Worm (Caenorhabditis elegans) whole organism, L1 larva: ENCODE measurements around the gene C14B9.8.
A peak's percentile ranks its signal among the peaks of the same experiment; 100 is the strongest.

Experiments used
- C04F5.9 ChIP-seq: sonication (generic microtip); optimal IDR thresholded peaks from 2 replicates; lab custom pipeline; 2016; ENCODE audit warnings: missing genetic modification characterization, missing compliant biosample characterization
- F16B12.6 ChIP-seq: fragments of 150-350 bp; optimal IDR thresholded peaks from 2 replicates; lab custom pipeline; 2014; ENCODE audit warnings: missing biosample characterization, missing genetic modification characterization
- ama-1 ChIP-seq: fragments of 150-350 bp; optimal IDR thresholded peaks from 2 replicates; lab custom pipeline; 2014
- blmp-1 ChIP-seq: fragments of 150-350 bp; optimal IDR thresholded peaks from 2 replicates; lab custom pipeline; 2014; ENCODE audit warnings: missing biosample characterization, missing genetic modification characterization
- ceh-63 ChIP-seq: fragments of 200-800 bp; sonication (Bioruptor generic); optimal IDR thresholded peaks from 2 replicates; lab custom pipeline; 2018; ENCODE audit warnings: mild to moderate bottlenecking, missing genetic modification characterization, missing compliant biosample characterization
- ceh-8 ChIP-seq: fragments of 200-800 bp; sonication (Bioruptor generic); optimal IDR thresholded peaks from 2 replicates; lab custom pipeline; 2018; ENCODE audit warnings: mild to moderate bottlenecking, missing genetic modification characterization, moderate library complexity, missing compliant biosample characterization
- ceh-82 ChIP-seq, 3 experiments: fragments of 150-350 bp in 1 of 3; sonication (generic microtip) in 2 of 3; optimal IDR thresholded peaks; 2 replicates each; lab custom pipeline; 2014 to 2017; ENCODE audit warnings: missing biosample characterization in 3 of 3, missing genetic modification characterization in 3 of 3
- dpl-1 ChIP-seq, 3 experiments: fragments of 150-350 bp in 2 of 3; sonication (generic microtip) in 1 of 3; optimal IDR thresholded peaks; 2 replicates each; lab custom pipeline; 2014 to 2017; ENCODE audit warnings: missing biosample characterization in 3 of 3, missing genetic modification characterization in 3 of 3, missing genetic modification reagents in 3 of 3
- efl-1 ChIP-seq, 4 experiments: fragments of 150-350 bp; optimal IDR thresholded peaks in 3 of 4; peaks in 1 of 4; 1 replicate in 1 of 4; 2 replicates in 3 of 4; lab custom pipeline; 2014; ENCODE audit warnings: missing biosample characterization in 2 of 4, missing genetic modification characterization in 2 of 4, missing genetic modification reagents in 2 of 4
- efl-3 ChIP-seq: fragments of 200-800 bp; sonication (Bioruptor generic); optimal IDR thresholded peaks from 2 replicates; lab custom pipeline; 2018; ENCODE audit warnings: mild to moderate bottlenecking, missing genetic modification characterization, missing compliant biosample characterization
- egl-27 ChIP-seq, 2 experiments: fragments of 150-350 bp in 1 of 2; sonication (generic microtip); optimal IDR thresholded peaks; 3 replicates each; lab custom pipeline; 2017 to 2018; ENCODE audit warnings: missing biosample characterization in 2 of 2, missing genetic modification characterization in 2 of 2, missing genetic modification reagents in 2 of 2
- elt-2 ChIP-seq: sonication (generic microtip); optimal IDR thresholded peaks from 2 replicates; lab custom pipeline; 2016; ENCODE audit warnings: missing genetic modification characterization, mild to moderate bottlenecking, inconsistent platforms, missing compliant biosample characterization, missing genetic modification reagents
- ets-5 ChIP-seq: fragments of 200-800 bp; sonication (Bioruptor generic); IDR thresholded peaks from 2 replicates; pipeline ENCODE4 v1.3.6; 2022; ENCODE audit warnings: missing genetic modification characterization, missing compliant biosample characterization
- fkh-4 ChIP-seq: sonication (generic microtip); optimal IDR thresholded peaks from 2 replicates; lab custom pipeline; 2016; ENCODE audit warnings: missing compliant biosample characterization, missing genetic modification characterization, borderline replicate concordance
- fos-1 ChIP-seq: fragments of 150-350 bp; optimal IDR thresholded peaks from 2 replicates; lab custom pipeline; 2014; ENCODE audit warnings: missing biosample characterization, missing genetic modification characterization
- grh-1 ChIP-seq: fragments of 200-800 bp; sonication (Bioruptor generic); IDR thresholded peaks from 2 replicates; pipeline ENCODE4 v1.3.6; 2022; ENCODE audit warnings: missing genetic modification reagents, missing genetic modification characterization, missing compliant biosample characterization
- hlh-4 ChIP-seq: sonication (generic microtip); optimal IDR thresholded peaks from 2 replicates; lab custom pipeline; 2016; ENCODE audit warnings: mild to moderate bottlenecking, missing genetic modification characterization, missing compliant biosample characterization
- hpl-2 ChIP-seq: fragments of 150-350 bp; optimal IDR thresholded peaks from 2 replicates; lab custom pipeline; 2014; ENCODE audit warnings: missing biosample characterization, missing genetic modification reagents, missing genetic modification characterization
- irx-1 ChIP-seq: sonication (generic microtip); optimal IDR thresholded peaks from 2 replicates; lab custom pipeline; 2016; ENCODE audit warnings: missing genetic modification characterization, missing compliant biosample characterization
- isw-1 ChIP-seq: fragments of 200-800 bp; sonication (Bioruptor generic); IDR thresholded peaks from 2 replicates; pipeline ENCODE4 v1.3.6; 2022; ENCODE audit warnings: missing genetic modification characterization, missing compliant biosample characterization
- jun-1 ChIP-seq: fragments of 150-350 bp; optimal IDR thresholded peaks from 2 replicates; lab custom pipeline; 2014; ENCODE audit warnings: missing biosample characterization, missing genetic modification reagents, missing genetic modification characterization
- lin-35 ChIP-seq, 2 experiments: fragments of 150-350 bp; optimal IDR thresholded peaks; 2 replicates each; lab custom pipeline; 2014; ENCODE audit warnings: missing biosample characterization in 2 of 2, missing genetic modification characterization in 2 of 2, missing genetic modification reagents in 2 of 2
- lir-3 ChIP-seq: sonication (generic microtip); optimal IDR thresholded peaks from 2 replicates; lab custom pipeline; 2016; ENCODE audit warnings: mild to moderate bottlenecking, missing genetic modification characterization, moderate library complexity, missing compliant biosample characterization; ENCODE audit not compliant: poor library complexity
- lsy-2 ChIP-seq, 2 experiments: fragments of 150-350 bp; optimal IDR thresholded peaks; 2 replicates each; lab custom pipeline; 2014; ENCODE audit warnings: missing biosample characterization in 2 of 2, missing genetic modification characterization in 2 of 2
- mef-2 ChIP-seq: fragments of 150-350 bp; optimal IDR thresholded peaks from 2 replicates; lab custom pipeline; 2014; ENCODE audit warnings: missing biosample characterization, missing genetic modification characterization
- nhr-20 ChIP-seq: sonication (generic microtip); optimal IDR thresholded peaks from 2 replicates; lab custom pipeline; 2016; ENCODE audit warnings: mild to moderate bottlenecking, missing genetic modification characterization, missing compliant biosample characterization
- nhr-237 ChIP-seq: fragments of 150-350 bp; optimal IDR thresholded peaks from 2 replicates; lab custom pipeline; 2014; ENCODE audit warnings: missing biosample characterization, missing genetic modification characterization
- nhr-47 ChIP-seq: sonication (generic microtip); optimal IDR thresholded peaks from 2 replicates; lab custom pipeline; 2016; ENCODE audit warnings: mild to moderate bottlenecking, missing genetic modification characterization, moderate library complexity, missing compliant biosample characterization
- nhr-71 ChIP-seq: sonication (generic microtip); optimal IDR thresholded peaks from 2 replicates; lab custom pipeline; 2016; ENCODE audit warnings: mild to moderate bottlenecking, missing genetic modification characterization, moderate library complexity, missing compliant biosample characterization
- nhr-76 ChIP-seq: sonication (generic microtip); optimal IDR thresholded peaks from 2 replicates; lab custom pipeline; 2017; ENCODE audit warnings: missing biosample characterization, missing genetic modification characterization
- nhr-77 ChIP-seq: fragments of 150-350 bp; optimal IDR thresholded peaks from 2 replicates; lab custom pipeline; 2014; ENCODE audit warnings: missing biosample characterization, missing genetic modification characterization
- nhr-84 ChIP-seq: sonication (generic microtip); optimal IDR thresholded peaks from 2 replicates; lab custom pipeline; 2017; ENCODE audit warnings: missing biosample characterization, missing genetic modification characterization
- pag-3 ChIP-seq: sonication (generic microtip); optimal IDR thresholded peaks from 2 replicates; lab custom pipeline; 2017; ENCODE audit warnings: missing genetic modification characterization, mild to moderate bottlenecking, missing compliant biosample characterization, antibody characterized with exemption, borderline replicate concordance; ENCODE audit not compliant: insufficient read depth
- pqm-1 ChIP-seq: sonication (generic microtip); optimal IDR thresholded peaks from 3 replicates; lab custom pipeline; 2017; ENCODE audit warnings: missing biosample characterization, missing genetic modification characterization
- skn-1 ChIP-seq: fragments of 150-350 bp; optimal IDR thresholded peaks from 2 replicates; lab custom pipeline; 2014; ENCODE audit warnings: missing biosample characterization, missing genetic modification characterization
- sox-4 ChIP-seq: sonication (generic microtip); optimal IDR thresholded peaks from 2 replicates; lab custom pipeline; 2016; ENCODE audit warnings: missing genetic modification characterization, missing compliant biosample characterization
- sptf-1 ChIP-seq: fragments of 150-350 bp; optimal IDR thresholded peaks from 2 replicates; lab custom pipeline; 2014; ENCODE audit warnings: missing biosample characterization, missing genetic modification characterization
- swsn-7 ChIP-seq: sonication (generic microtip); optimal IDR thresholded peaks from 2 replicates; lab custom pipeline; 2016; ENCODE audit warnings: missing genetic modification characterization, missing compliant biosample characterization
- tbx-2 ChIP-seq: sonication (generic microtip); optimal IDR thresholded peaks from 2 replicates; lab custom pipeline; 2016; ENCODE audit warnings: missing genetic modification characterization, missing compliant biosample characterization
- unc-30 ChIP-seq: sonication (generic microtip); optimal IDR thresholded peaks from 2 replicates; lab custom pipeline; 2017; ENCODE audit warnings: missing biosample characterization, missing genetic modification characterization
- unc-86 ChIP-seq: sonication (generic microtip); optimal IDR thresholded peaks from 2 replicates; lab custom pipeline; 2016; ENCODE audit warnings: missing genetic modification characterization, missing compliant biosample characterization
- unc-98 ChIP-seq: fragments of 200-800 bp; sonication (Bioruptor generic); IDR thresholded peaks from 2 replicates; pipeline ENCODE4 v1.3.6; 2022; ENCODE audit warnings: missing genetic modification characterization, missing compliant biosample characterization
- vab-15 ChIP-seq: sonication (generic microtip); optimal IDR thresholded peaks from 2 replicates; lab custom pipeline; 2017; ENCODE audit warnings: missing genotype, mild to moderate bottlenecking, missing genetic modification characterization, missing compliant biosample characterization

Gene C14B9.8

DNA sequence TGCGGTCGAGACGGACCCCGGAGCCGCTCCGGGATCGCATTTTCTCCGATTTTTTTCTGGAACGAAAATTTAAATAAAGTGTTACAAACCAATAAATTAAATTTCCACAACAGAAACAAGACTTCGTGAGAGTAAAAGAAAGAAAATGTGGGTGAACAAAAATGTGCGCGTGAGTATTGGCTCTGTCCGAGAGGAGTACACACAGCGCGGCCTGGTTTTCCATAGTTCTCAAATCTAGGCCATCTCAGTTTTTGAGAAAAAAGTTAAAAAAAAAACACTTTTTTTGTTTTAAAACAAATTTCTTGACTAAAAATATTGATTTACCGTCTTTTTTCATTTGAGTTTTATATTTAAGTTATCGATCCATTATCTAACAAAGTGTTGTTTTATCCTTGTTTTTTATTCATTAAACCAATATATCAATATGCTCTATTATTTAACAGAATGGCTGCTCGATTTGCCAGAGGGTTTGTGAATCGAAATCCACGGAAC, at the start of gene C14B9.8, which contains the start of gene mrpl-18 (continued):
- TF ChIP-seq vab-15 (tag; lab: Kevin White, UChicago) (no peak), blmp-1 (no peak), dpl-1 (GFP tag; optimal IDR thresholded peaks at IDR 0.05; lab: Kevin White, UChicago) (peak; percentile 54 to 71 (median 69)), hlh-4 (tag; lab: Kevin White, UChicago) (no peak), mef-2 (tag; lab: Kevin White, UChicago) (no peak), ceh-63 (GFP tag; lab: Kevin White, UChicago) (no peak), nhr-71 (tag; lab: Kevin White, UChicago) (peak; percentile 87), unc-98 (peak; percentile 61), C04F5.9 (tag; lab: Kevin White, UChicago) (peak; percentile 78), unc-86 (peak; percentile 57), nhr-77 (no peak), tbx-2 (peak; percentile 83), nhr-76 (no peak), ceh-8 (GFP tag; lab: Kevin White, UChicago) (no peak), grh-1 (GFP tag; lab: Robert Waterston, UW) (peak; percentile 59), pqm-1 (tag; lab: Kevin White, UChicago) (no peak), elt-2 (tag; lab: Kevin White, UChicago) (peak; percentile 47), pag-3 (tag; lab: Kevin White, UChicago) (no peak), lsy-2 (tag; optimal IDR thresholded peaks at IDR 0.05; lab: Kevin White, UChicago) (peak; percentile 78 to 82), swsn-7 (tag; lab: Kevin White, UChicago) (peak; percentile 69), ama-1 (lab: Kevin White, UChicago) (no peak), ets-5 (GFP tag; lab: Robert Waterston, UW) (no peak), skn-1 (peak; percentile 13), F16B12.6 (tag; lab: Kevin White, UChicago) (peak; percentile 43), irx-1 (tag; lab: Kevin White, UChicago) (peak; percentile 94), sox-4 (tag; lab: Kevin White, UChicago) (peak; percentile 78), lir-3 (tag; lab: Kevin White, UChicago) (peak; percentile 95), hpl-2 (GFP tag; lab: Kevin White, UChicago) (no peak), lin-35 (GFP tag; optimal IDR thresholded peaks at IDR 0.05; lab: Kevin White, UChicago) (peak; percentile 47 to 68), nhr-47 (tag; lab: Kevin White, UChicago) (peak; percentile 88), nhr-237 (tag; lab: Kevin White, UChicago) (no peak), efl-3 (GFP tag; lab: Kevin White, UChicago) (no peak)

DNA sequence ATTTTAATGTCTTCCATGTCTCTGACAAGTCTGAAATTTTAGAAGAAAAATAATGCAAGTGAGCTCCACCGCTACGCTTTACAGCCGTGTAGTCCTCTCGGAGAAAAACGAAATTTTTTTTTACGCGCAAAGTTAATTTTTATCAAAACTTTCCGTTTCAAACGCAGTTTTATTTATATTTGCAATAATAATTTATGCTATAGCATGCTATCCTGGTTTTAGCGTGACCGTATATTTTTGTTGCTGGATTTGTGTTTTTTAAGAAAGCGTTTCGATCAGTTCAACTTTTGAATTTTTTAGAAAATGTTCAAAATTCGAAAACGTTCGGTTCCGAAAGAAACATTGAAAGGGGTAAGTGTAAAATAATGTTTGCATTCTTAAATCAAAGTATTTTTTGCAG, 47.3 kb upstream of the C14B9.8 start, which contains the start of gene C50C3.1:
TSS of gene C50C3.1 (plus strand) at position 301 of the 400 bp plus-strand sequence.
- no peak for TF ChIP-seq pag-3 (tag; lab: Kevin White, UChicago)
- no peak for TF ChIP-seq ceh-82 (tag; optimal IDR thresholded peaks at IDR 0.05; lab: Kevin White, UChicago)
- no peak for TF ChIP-seq isw-1 (GFP tag; lab: Robert Waterston, UW)
- TF ChIP-seq ceh-8 (GFP tag; lab: Kevin White, UChicago): no peak
- no peak for TF ChIP-seq nhr-20 (tag; lab: Kevin White, UChicago)
- peak in 1 of 2 experiments; percentile 17 for TF ChIP-seq efl-1 (optimal IDR thresholded peaks at IDR 0.05; lab: Kevin White, UChicago)
- TF ChIP-seq efl-1 (GFP tag; optimal IDR thresholded peaks at IDR 0.05 in 1 of 2; lab: Kevin White, UChicago): no peak
- no peak for TF ChIP-seq ama-1 (lab: Kevin White, UChicago)

DNA sequence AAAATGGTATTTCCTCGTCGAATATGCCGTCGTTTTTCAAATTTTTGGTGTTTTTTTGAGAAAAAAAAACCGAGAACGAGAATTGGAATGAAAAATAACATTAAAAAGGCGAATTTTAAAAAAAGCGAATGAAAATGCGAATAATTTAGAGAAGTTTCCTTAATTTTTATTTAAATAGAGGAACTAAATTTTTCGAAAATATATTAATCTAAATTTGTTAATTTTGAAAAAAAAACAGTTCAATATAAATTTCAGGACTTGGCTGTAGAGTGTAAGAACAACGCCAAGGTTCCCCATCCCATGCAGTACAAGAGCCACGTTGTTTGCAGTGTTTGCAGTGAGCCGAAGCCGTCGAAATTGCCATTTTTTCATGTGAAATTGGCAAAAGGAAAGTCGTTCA, 46.1 kb upstream of the C14B9.8 start, which contains the start of gene C50C3.19:
TSS of gene C50C3.19 (plus strand) at position 301 of the 400 bp plus-strand sequence.
- TF ChIP-seq fos-1 (tag; lab: Kevin White, UChicago) (no peak), nhr-237 (tag; lab: Kevin White, UChicago) (no peak), efl-3 (GFP tag; lab: Kevin White, UChicago) (no peak), isw-1 (GFP tag; lab: Robert Waterston, UW) (no peak), pqm-1 (tag; lab: Kevin White, UChicago) (no peak), hlh-4 (tag; lab: Kevin White, UChicago) (no peak), unc-86 (no peak), blmp-1 (no peak), unc-30 (no peak), efl-1 (optimal IDR thresholded peaks at IDR 0.05; lab: Kevin White, UChicago) (no peak), efl-1 (GFP tag; optimal IDR thresholded peaks at IDR 0.05 in 1 of 2; lab: Kevin White, UChicago) (no peak), ceh-82 (tag; optimal IDR thresholded peaks at IDR 0.05; lab: Kevin White, UChicago) (no peak), nhr-84 (tag; lab: Kevin White, UChicago) (no peak), jun-1 (tag; lab: Kevin White, UChicago) (no peak), dpl-1 (GFP tag; optimal IDR thresholded peaks at IDR 0.05; lab: Kevin White, UChicago) (no peak), sptf-1 (tag; lab: Kevin White, UChicago) (no peak), fkh-4 (tag; lab: Kevin White, UChicago) (no peak), irx-1 (tag; lab: Kevin White, UChicago) (no peak), egl-27 (tag; optimal IDR thresholded peaks at IDR 0.05; lab: Kevin White, UChicago) (no peak)
